Worm (Caenorhabditis elegans) whole organism, L3 larva: ENCODE measurements around the gene rab-37.

Experiments
- ZK546.5 ChIP-seq: sonication (generic microtip); optimal IDR thresholded peaks from 2 replicates; lab custom pipeline; 2017; ENCODE audit warnings: missing biosample characterization, missing genetic modification characterization
- aly-2 ChIP-seq: fragments of 150-350 bp; optimal IDR thresholded peaks from 2 replicates; lab custom pipeline; 2014; ENCODE audit warnings: missing biosample characterization, missing genetic modification characterization
- ama-1 ChIP-seq: fragments of 150-350 bp; optimal IDR thresholded peaks from 2 replicates; lab custom pipeline; 2018
- ceh-28 ChIP-seq: fragments of 150-350 bp; optimal IDR thresholded peaks from 2 replicates; lab custom pipeline; 2014; ENCODE audit warnings: missing biosample characterization, missing genetic modification reagents, missing genetic modification characterization
- ceh-9 ChIP-seq: sonication (generic microtip); optimal IDR thresholded peaks from 2 replicates; lab custom pipeline; 2018; ENCODE audit warnings: missing biosample characterization, missing genetic modification characterization
- egl-27 ChIP-seq: sonication (generic microtip); optimal IDR thresholded peaks from 4 replicates; lab custom pipeline; 2017; ENCODE audit warnings: missing biosample characterization, missing genetic modification reagents, missing genetic modification characterization
- egl-5 ChIP-seq: fragments of 150-350 bp; optimal IDR thresholded peaks from 2 replicates; lab custom pipeline; 2017; ENCODE audit warnings: missing biosample characterization, missing genetic modification reagents, missing genetic modification characterization, inconsistent platforms
- elt-2 ChIP-seq: sonication (generic microtip); optimal IDR thresholded peaks from 2 replicates; lab custom pipeline; 2016; ENCODE audit warnings: missing genetic modification reagents, mild to moderate bottlenecking, missing genetic modification characterization, missing compliant biosample characterization
- eor-1 ChIP-seq, 2 experiments: fragments of 150-350 bp; optimal IDR thresholded peaks; 2 replicates each; lab custom pipeline; 2014 to 2018; ENCODE audit warnings: missing biosample characterization in 2 of 2, missing genetic modification characterization in 2 of 2
- fkh-2 ChIP-seq: fragments of 150-350 bp; optimal IDR thresholded peaks from 2 replicates; lab custom pipeline; 2014; ENCODE audit warnings: missing biosample characterization, missing genetic modification reagents, missing genetic modification characterization
- hmg-11 ChIP-seq: sonication (generic microtip); optimal IDR thresholded peaks from 2 replicates; lab custom pipeline; 2016; ENCODE audit warnings: missing genetic modification characterization, missing compliant biosample characterization
- lin-39 ChIP-seq: fragments of 150-350 bp; optimal IDR thresholded peaks from 2 replicates; lab custom pipeline; 2018; ENCODE audit warnings: missing biosample characterization, missing genetic modification reagents, missing genetic modification characterization
- lsy-12 ChIP-seq: sonication (generic microtip); optimal IDR thresholded peaks from 2 replicates; lab custom pipeline; 2016; ENCODE audit warnings: mild to moderate bottlenecking, missing genetic modification characterization, missing compliant biosample characterization
- mdl-1 ChIP-seq: fragments of 150-350 bp; optimal IDR thresholded peaks from 2 replicates; lab custom pipeline; 2014; ENCODE audit warnings: missing biosample characterization, missing genetic modification characterization
- mml-1 ChIP-seq: fragments of 150-350 bp; sonication (generic microtip); optimal IDR thresholded peaks from 3 replicates; lab custom pipeline; 2014; ENCODE audit warnings: missing biosample characterization, missing genetic modification characterization
- nfya-1 ChIP-seq: sonication (generic microtip); optimal IDR thresholded peaks from 2 replicates; lab custom pipeline; 2017; ENCODE audit warnings: missing genetic modification characterization, mild to moderate bottlenecking, missing compliant biosample characterization, antibody characterized with exemption, moderate library complexity; ENCODE audit not compliant: insufficient read depth
- nhr-12 ChIP-seq: fragments of 150-350 bp; optimal IDR thresholded peaks from 2 replicates; lab custom pipeline; 2014; ENCODE audit warnings: missing biosample characterization, missing genetic modification characterization
- nhr-25 ChIP-seq: sonication (generic microtip); optimal IDR thresholded peaks from 2 replicates; lab custom pipeline; 2017; ENCODE audit warnings: missing biosample characterization, missing genetic modification characterization
- nhr-43 ChIP-seq: sonication (generic microtip); optimal IDR thresholded peaks from 2 replicates; lab custom pipeline; 2016; ENCODE audit warnings: mild to moderate bottlenecking, missing genetic modification characterization, missing compliant biosample characterization; ENCODE audit not compliant: poor library complexity, severe bottlenecking
- nhr-77 ChIP-seq: fragments of 150-350 bp; optimal IDR thresholded peaks from 2 replicates; lab custom pipeline; 2014; ENCODE audit warnings: missing biosample characterization, missing genetic modification characterization
- pha-4 ChIP-seq: fragments of 150-350 bp; optimal IDR thresholded peaks from 2 replicates; lab custom pipeline; 2014; ENCODE audit warnings: missing biosample characterization, missing genetic modification reagents, missing genetic modification characterization
- pqm-1 ChIP-seq: fragments of 150-350 bp; optimal IDR thresholded peaks from 2 replicates; lab custom pipeline; 2017; ENCODE audit warnings: missing biosample characterization, missing genetic modification characterization, inconsistent platforms
- sea-2 ChIP-seq: fragments of 150-350 bp; sonication (generic microtip); optimal IDR thresholded peaks from 4 replicates; lab custom pipeline; 2014; ENCODE audit warnings: missing biosample characterization, missing genetic modification reagents, missing genetic modification characterization
- skn-1 ChIP-seq: fragments of 150-350 bp; optimal IDR thresholded peaks from 2 replicates; lab custom pipeline; 2014; ENCODE audit warnings: missing biosample characterization, missing genetic modification characterization
- snpc-4 ChIP-seq: fragments of 150-350 bp; optimal IDR thresholded peaks from 2 replicates; lab custom pipeline; 2014; ENCODE audit warnings: missing biosample characterization, missing genetic modification characterization
- tbx-2 ChIP-seq: sonication (generic microtip); optimal IDR thresholded peaks from 2 replicates; lab custom pipeline; 2016; ENCODE audit warnings: mild to moderate bottlenecking, missing genetic modification characterization, missing compliant biosample characterization
- unc-39 ChIP-seq: sonication (generic microtip); optimal IDR thresholded peaks from 4 replicates; lab custom pipeline; 2017; ENCODE audit warnings: missing biosample characterization, missing genetic modification characterization
- unc-62 ChIP-seq: fragments of 150-350 bp; sonication (generic microtip); optimal IDR thresholded peaks from 4 replicates; lab custom pipeline; 2014; ENCODE audit warnings: missing biosample characterization, missing genetic modification reagents, missing genetic modification characterization
- zag-1 ChIP-seq: fragments of 150-350 bp; optimal IDR thresholded peaks from 2 replicates; lab custom pipeline; 2014; ENCODE audit warnings: missing biosample characterization, missing genetic modification characterization

Gene rab-37

DNA sequence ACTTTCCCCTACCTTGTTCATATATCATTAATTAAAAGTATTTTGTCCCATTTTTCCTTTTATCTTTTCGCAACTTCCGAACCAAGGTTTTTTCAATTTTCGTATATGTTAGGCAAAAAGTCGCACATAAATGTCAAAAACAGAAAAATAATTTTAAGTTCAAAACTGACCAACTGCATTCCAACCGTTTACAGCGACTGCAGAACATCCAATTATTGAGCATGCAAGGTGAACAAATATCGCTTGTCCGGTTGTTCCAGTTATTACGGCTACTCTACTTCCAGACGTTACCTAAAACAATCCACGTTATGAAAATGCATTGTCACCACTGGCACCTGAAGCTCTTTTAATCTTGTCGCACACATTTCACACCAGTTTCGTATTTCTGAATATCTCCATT lies 38.0 kb upstream of the rab-37 start, which contains the start of gene C52B9.10:
Gene C52B9.10, plus strand, starts transcription at position 301 of the 400 bp plus-strand sequence.
- no peak for TF ChIP-seq ceh-28 (tag; lab: Kevin White, UChicago)
- no peak for TF ChIP-seq nhr-25 (tag; lab: Kevin White, UChicago)
- TF ChIP-seq zag-1 (tag; lab: Kevin White, UChicago) = no peak
- TF ChIP-seq mdl-1 = no peak
- no peak for TF ChIP-seq nhr-12 (tag; lab: Kevin White, UChicago)
- TF ChIP-seq aly-2 (tag; lab: Kevin White, UChicago) = no peak

DNA sequence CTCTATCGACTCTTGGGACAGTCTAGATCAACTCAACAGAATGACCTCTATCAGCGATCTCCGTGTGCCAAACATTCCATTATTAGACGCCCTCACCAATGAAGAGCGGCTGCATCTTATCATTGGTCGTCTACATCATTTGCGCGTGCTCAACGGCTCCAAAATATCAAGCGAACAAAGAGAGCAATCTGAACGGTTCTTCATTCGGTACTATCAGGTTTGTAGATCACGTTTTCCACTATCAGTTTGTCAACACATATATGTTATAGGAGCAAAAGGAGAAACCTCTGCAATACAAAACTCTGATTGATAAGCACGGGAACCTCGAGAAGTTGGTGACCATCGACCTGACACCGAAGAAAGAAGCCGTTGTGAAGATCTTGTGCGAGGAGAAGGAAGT lies 32.7 kb upstream of the rab-37 start:
- no peak for TF ChIP-seq unc-39
- TF ChIP-seq nfya-1 = peak; percentile 12
- no peak for TF ChIP-seq ama-1
- no peak for TF ChIP-seq aly-2 (tag; lab: Kevin White, UChicago)
- peak; percentile 57 for TF ChIP-seq elt-2
- no peak for TF ChIP-seq nhr-77 (tag; lab: Kevin White, UChicago)
- TF ChIP-seq egl-27 (tag; lab: Kevin White, UChicago) = no peak
- no peak for TF ChIP-seq sea-2
- no peak for TF ChIP-seq eor-1 (tag; optimal IDR thresholded peaks at IDR 0.05; lab: Kevin White, UChicago)
- TF ChIP-seq skn-1 (tag; lab: Kevin White, UChicago) = no peak
- no peak for TF ChIP-seq pha-4 (tag; lab: Kevin White, UChicago)
- no peak for TF ChIP-seq fkh-2 (tag; lab: Kevin White, UChicago)
- no peak for TF ChIP-seq ceh-9 (tag; lab: Kevin White, UChicago)
- TF ChIP-seq pqm-1 (tag; lab: Kevin White, UChicago) = peak; percentile 80
- no peak for TF ChIP-seq tbx-2 (tag; lab: Kevin White, UChicago)
- TF ChIP-seq lsy-12 (tag; lab: Kevin White, UChicago) = no peak

DNA sequence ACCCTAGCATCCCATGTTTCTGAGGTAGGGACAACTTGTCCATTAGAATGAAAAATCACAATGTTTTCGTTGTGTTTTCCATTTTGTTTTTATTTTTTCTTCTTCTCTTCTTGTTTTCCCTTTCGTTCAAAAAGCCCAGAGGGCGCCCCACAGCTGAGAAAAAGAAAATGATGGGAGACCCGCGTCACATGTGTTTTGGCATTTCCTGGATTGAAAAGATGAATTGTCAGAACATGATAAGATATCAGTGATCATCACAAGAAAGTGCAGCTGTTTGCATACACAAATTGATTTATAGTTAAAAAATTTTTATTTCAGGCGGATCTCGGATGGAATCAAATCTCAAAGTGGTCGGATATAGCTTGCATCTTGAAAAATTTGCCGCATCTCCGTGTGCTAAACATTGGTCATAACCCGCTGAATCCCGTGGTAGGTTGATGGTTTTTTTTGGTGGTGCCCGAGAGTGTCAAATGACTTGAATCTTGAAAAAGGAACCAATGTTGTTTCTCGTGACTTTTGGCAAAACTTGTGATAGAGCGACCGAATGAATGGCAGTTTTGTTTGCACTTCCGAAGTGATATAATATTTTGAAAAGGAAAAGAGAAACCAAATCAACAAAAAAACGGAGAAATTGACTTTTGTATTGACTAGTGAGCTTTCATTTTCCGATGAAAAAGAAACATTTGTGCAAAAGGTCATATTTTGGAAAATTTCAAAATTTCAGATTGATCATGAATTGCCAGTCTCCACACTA lies 30.7 kb upstream of the rab-37 start:
- TF ChIP-seq egl-5 (tag; lab: Kevin White, UChicago) = no peak
- peak; percentile 57 for TF ChIP-seq pha-4 (tag; lab: Kevin White, UChicago)

DNA sequence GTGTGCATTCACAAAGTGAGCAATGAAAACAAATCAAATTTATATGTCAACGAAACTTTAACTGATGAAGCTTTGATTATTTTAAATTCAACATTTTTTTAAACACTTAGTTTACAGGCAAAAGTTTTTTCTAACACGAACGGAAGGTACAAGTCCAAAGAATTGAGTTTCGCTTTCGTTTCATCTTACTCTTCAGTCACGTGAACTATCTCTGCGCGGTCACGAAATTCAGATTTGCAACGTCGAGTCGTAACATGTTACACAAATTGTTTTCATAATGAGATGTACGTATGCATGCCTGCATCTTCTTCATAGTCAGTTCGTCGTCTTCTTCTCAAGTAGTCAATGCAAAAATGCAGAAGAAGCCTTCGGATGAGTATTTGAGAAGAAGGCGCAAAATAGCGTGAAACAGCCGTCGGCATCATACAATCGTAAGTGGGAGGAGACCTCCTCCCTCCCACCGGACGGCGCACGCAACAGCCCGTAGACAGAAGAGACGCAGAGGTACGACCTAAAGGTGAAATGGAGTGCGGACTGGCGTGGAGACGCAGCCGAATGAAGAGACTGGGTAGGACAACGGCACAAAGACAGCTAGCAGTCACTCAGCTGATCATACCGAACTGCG lies 29.7 kb upstream of the rab-37 start, which contains the start of gene coel-1:
Gene coel-1, plus strand, starts transcription at position 381 of the 625 bp plus-strand sequence.
- TF ChIP-seq ceh-28 (tag; lab: Kevin White, UChicago) (no peak), nhr-43 (no peak), mml-1 (tag; lab: Kevin White, UChicago) (peak; percentile 3), unc-39 (no peak), hmg-11 (tag; lab: Kevin White, UChicago) (peak; percentile 64), elt-2 (peak; percentile 41), nhr-12 (tag; lab: Kevin White, UChicago) (no peak), pqm-1 (tag; lab: Kevin White, UChicago) (peak; percentile 42), egl-5 (tag; lab: Kevin White, UChicago) (peak; percentile 8), nfya-1 (peak; percentile 63), nhr-25 (tag; lab: Kevin White, UChicago) (peak; percentile 67), pha-4 (tag; lab: Kevin White, UChicago) (peak; percentile 60), lsy-12 (tag; lab: Kevin White, UChicago) (peak; percentile 20), unc-62 (GFP tag; lab: Kevin White, UChicago) (no peak), lin-39 (tag; lab: Kevin White, UChicago) (peak; percentile 72), egl-27 (tag; lab: Kevin White, UChicago) (peak; percentile 12), skn-1 (tag; lab: Kevin White, UChicago) (peak; percentile 12), snpc-4 (tag; lab: Kevin White, UChicago) (peak; percentile 13)

DNA sequence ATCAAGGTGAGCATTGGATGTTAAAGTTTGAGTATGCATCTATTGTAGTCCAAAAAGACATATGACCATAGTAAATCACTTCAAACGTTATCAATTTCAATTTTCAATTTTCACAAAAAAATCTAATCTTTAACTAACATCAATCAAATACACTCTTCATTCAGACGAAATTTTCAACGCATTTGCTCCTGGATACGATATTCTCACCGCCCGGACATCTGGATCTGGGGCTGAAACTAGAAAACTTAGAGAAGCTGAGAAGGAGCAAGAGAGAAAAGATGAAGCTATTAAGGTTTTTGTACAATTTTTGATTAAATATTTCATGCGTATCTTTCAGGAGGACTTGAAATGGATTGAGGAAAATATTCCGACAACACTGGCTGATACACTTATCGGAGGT lies 28.2 kb upstream of the rab-37 start:
- TF ChIP-seq ZK546.5 (tag; lab: Kevin White, UChicago) (no peak), nhr-77 (tag; lab: Kevin White, UChicago) (no peak)
